Worm (Caenorhabditis elegans): ENCODE measurements around the gene F22B3.10.
"Not testable (repeated sequence)": the region's sequence is repeated elsewhere in the genome, so short reads cannot be mapped to it uniquely, and the experiment has no call there.

F22B3.10 gene

DNA sequence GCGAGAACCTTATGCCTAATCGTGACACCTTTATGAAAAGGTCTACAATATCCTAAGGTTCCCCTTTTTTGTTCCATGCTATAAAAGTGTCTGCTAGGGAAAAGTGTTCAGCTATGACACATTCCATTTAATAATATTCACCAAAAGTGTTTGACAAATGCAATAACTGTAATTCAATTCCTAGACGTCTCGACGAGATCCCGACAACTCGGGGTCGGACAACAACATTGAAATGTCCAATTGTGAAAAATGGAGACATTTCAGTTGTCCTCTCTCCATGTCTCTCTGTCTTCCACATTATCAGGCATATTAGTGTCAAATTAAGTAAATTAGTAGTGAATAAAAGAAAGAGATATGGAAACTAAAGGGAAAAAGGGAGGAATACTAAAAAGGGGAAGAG lies 16.6 kb upstream of the F22B3.10 start:
- TF ChIP-seq snpc-1.2 (GFP tag; IDR thresholded peaks at IDR 0.05): no peak
- TF ChIP-seq ctbp-1 (GFP tag; IDR thresholded peaks at IDR 0.05): 0 out of 2 replicates have a peak, but pooled peaks have one; percentile 28
- TF ChIP-seq ces-1 (GFP tag; optimal IDR thresholded peaks at IDR 0.05): peak; percentile 28

ce11 chrIV:11425442-11425841 lies 10.6 kb upstream of the F22B3.10 start, which contains the start of gene kin-4:
Gene kin-4, plus strand, starts transcription at chrIV:11425742.
- TF ChIP-seq cey-2 (tag; optimal IDR thresholded peaks at IDR 0.05; ENCODE audit: borderline replicate concordance, insufficient read depth) (no peak), mxl-2 (GFP tag; conservative IDR thresholded peaks at IDR 0.05) (no peak), arid-1 (GFP tag; conservative IDR thresholded peaks at IDR 0.05) (no peak), Y48G9A.11 (GFP tag; IDR thresholded peaks at IDR 0.05) (no peak), lin-1 (GFP tag; IDR thresholded peaks at IDR 0.05) (no peak), lin-38 (GFP tag; IDR thresholded peaks at IDR 0.05) (no peak), ceh-82 (tag; optimal IDR thresholded peaks at IDR 0.05) (no peak), snpc-4 (tag; optimal IDR thresholded peaks at IDR 0.05) (no peak), egl-43 (GFP tag; IDR thresholded peaks at IDR 0.05) (no peak), ceh-32 (tag; optimal IDR thresholded peaks at IDR 0.05; ENCODE audit: poor library complexity) (no peak)

- TF ChIP-seq lsy-2 (tag; optimal IDR thresholded peaks at IDR 0.05): no peak
- no peak for TF ChIP-seq F10B5.3 (tag; optimal IDR thresholded peaks at IDR 0.05)
- peak in 1 of 2 experiments; percentile 39 for TF ChIP-seq unc-62 (GFP tag; optimal IDR thresholded peaks at IDR 0.05 in 1 of 2)
- TF ChIP-seq unc-62 (tag; optimal IDR thresholded peaks at IDR 0.05): no peak
- no peak for TF ChIP-seq hif-1 (tag; optimal IDR thresholded peaks at IDR 0.05)
These were observed 10.0 kb upstream of the F22B3.10 start, which contains the start of gene F22B3.8 for ce11 chrIV:11424830-11425229. Gene F22B3.8, minus strand, starts transcription at chrIV:11424930.

- TF ChIP-seq sdz-12 (GFP tag; optimal IDR thresholded peaks at IDR 0.05) (no peak), lsy-2 (tag; optimal IDR thresholded peaks at IDR 0.05) (no peak), lin-39 (tag; optimal IDR thresholded peaks at IDR 0.05) (no peak), fos-1 (tag; optimal IDR thresholded peaks at IDR 0.05) (no peak)
These were observed 6.9 kb upstream of the F22B3.10 start, which contains the start of gene F22B3.7 for ce11 chrIV:11421696-11422095. Gene F22B3.7, minus strand, starts transcription at chrIV:11421796.

- TF ChIP-seq lin-39 (tag; optimal IDR thresholded peaks at IDR 0.05); spr-1 (tag; optimal IDR thresholded peaks at IDR 0.05); mxl-2 (GFP tag; conservative IDR thresholded peaks at IDR 0.05): not testable (repeated sequence)
These were observed 1.9 kb upstream of the F22B3.10 start, which contains the start of gene F22B3.5 for ce11 chrIV:11416724-11417123. Gene F22B3.5, minus strand, starts transcription at chrIV:11416824.

DNA sequence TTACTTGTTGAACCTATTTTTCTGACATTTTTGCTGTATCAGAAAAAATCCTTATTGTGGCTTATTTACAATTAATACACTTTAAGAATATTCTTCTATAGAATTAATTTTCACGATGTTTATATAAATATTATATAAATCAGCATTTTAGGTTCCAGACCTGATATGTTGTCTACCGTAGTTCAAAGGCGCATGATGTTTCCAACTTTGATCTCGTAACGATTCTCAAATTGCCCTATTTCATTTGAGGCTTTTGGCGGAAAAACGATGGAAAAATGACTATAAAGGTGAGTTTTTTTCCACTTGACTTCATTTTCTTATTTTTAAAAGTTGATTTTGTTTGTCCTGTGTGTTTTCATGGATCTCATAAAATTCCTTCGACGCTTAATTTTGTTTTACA lies 4.7 kb downstream of the F22B3.10 start, which contains the start of gene gfat-2:
TSS of gene gfat-2 (plus strand) at position 145 of the 400 bp plus-strand sequence.
- TF ChIP-seq F44E2.7 (GFP tag; IDR thresholded peaks at IDR 0.05) (no peak), egl-43 (GFP tag; IDR thresholded peaks at IDR 0.05) (no peak), unc-130 (GFP tag; optimal IDR thresholded peaks at IDR 0.05) (peak; percentile 10), zip-2 (tag; optimal IDR thresholded peaks at IDR 0.05) (no peak)

- peak; percentile 55; the same call in 1 of the 2 replicates for TF ChIP-seq lin-38 (GFP tag; IDR thresholded peaks at IDR 0.05)
- 0 out of 2 replicates have a peak, but pooled peaks have one; percentile 8 for TF ChIP-seq pha-4 (GFP tag; IDR thresholded peaks at IDR 0.05)
- TF ChIP-seq pha-4 (tag; optimal IDR thresholded peaks at IDR 0.05): not testable (repeated sequence)
- TF ChIP-seq F49E8.2 (tag; optimal IDR thresholded peaks at IDR 0.05; ENCODE audit: borderline replicate concordance): peak; percentile 25
- 0 out of 2 replicates have a peak, but pooled peaks have one; percentile 17 for TF ChIP-seq ctbp-1 (GFP tag; IDR thresholded peaks at IDR 0.05)
- TF ChIP-seq mes-2 (tag; optimal IDR thresholded peaks at IDR 0.05; ENCODE audit: poor library complexity, severe bottlenecking): peak; percentile 45
- peak; percentile 74 for TF ChIP-seq Y48G9A.11 (GFP tag; IDR thresholded peaks at IDR 0.05)
- 0 out of 2 replicates have a peak, but pooled peaks have one; percentile 49 for TF ChIP-seq Y105C5A.15 (GFP tag; IDR thresholded peaks at IDR 0.05)
- 0 out of 2 replicates have a peak, but pooled peaks have one; percentile 56 for TF ChIP-seq F26F4.8 (GFP tag; conservative IDR thresholded peaks at IDR 0.05)
- peak; percentile 12 for TF ChIP-seq nhr-6 (tag; optimal IDR thresholded peaks at IDR 0.05)
- TF ChIP-seq snpc-1.2 (GFP tag; IDR thresholded peaks at IDR 0.05): peak; percentile 78
- TF ChIP-seq lim-7 (GFP tag; IDR thresholded peaks at IDR 0.05): peak; percentile 32; the same call in 1 of the 2 replicates
These were observed 7.8 kb downstream of the F22B3.10 start, which contains the start of the genes his-63 and his-64 for ce11 chrIV:11406744-11407690. Gene his-63, minus strand, starts transcription at chrIV:11406861. Gene his-64, plus strand, starts transcription at chrIV:11407116.

All from whole organism, L4 larva.